Fruit fly (Drosophila melanogaster) whole organism, embryonic: ENCODE results near the gene CG1635.

Experiments used
- Awh ChIP-seq: fragments of 200-800 bp; sonication (Bioruptor generic); IDR thresholded peaks from 2 replicates; pipeline ENCODE4, ENCODE4 v1.3.6; 2022; ENCODE audit warnings: missing biosample characterization, missing genetic modification characterization
- Bdp1 ChIP-seq: fragments of 200-800 bp; sonication (Bioruptor generic); optimal IDR thresholded peaks from 3 replicates; lab custom pipeline; 2016; ENCODE audit warnings: missing biosample characterization, missing genetic modification characterization
- CG10462 ChIP-seq: fragments of 200-800 bp; sonication (Bioruptor generic); optimal IDR thresholded peaks from 2 replicates; lab custom pipeline; 2016; ENCODE audit warnings: missing biosample characterization, missing genetic modification characterization
- CG10979 ChIP-seq: fragments of 200-800 bp; sonication (Bioruptor generic); optimal IDR thresholded peaks from 2 replicates; lab custom pipeline; 2018; ENCODE audit warnings: missing biosample characterization, mild to moderate bottlenecking, missing genetic modification characterization, moderate library complexity
- CG11456 ChIP-seq: fragments of 200-800 bp; sonication (Bioruptor generic); IDR thresholded peaks from 3 replicates; pipeline ENCODE4 v1.3.6; 2022; ENCODE audit warnings: missing biosample characterization, missing genetic modification characterization
- CG11560 ChIP-seq: fragments of 200-800 bp; sonication (Bioruptor generic); IDR thresholded peaks from 3 replicates; pipeline ENCODE4 v1.3.6; 2022; ENCODE audit warnings: missing biosample characterization, missing genetic modification characterization
- CG12744 ChIP-seq: fragments of 200-800 bp; sonication (Bioruptor generic); optimal IDR thresholded peaks from 2 replicates; lab custom pipeline; 2016; ENCODE audit warnings: missing biosample characterization, missing genetic modification characterization
- CG13624 ChIP-seq: fragments of 200-800 bp; sonication (Bioruptor generic); optimal IDR thresholded peaks from 2 replicates; lab custom pipeline; 2016; ENCODE audit warnings: missing biosample characterization, missing genetic modification characterization
- CG13775 ChIP-seq: fragments of 200-800 bp; sonication (Bioruptor generic); optimal IDR thresholded peaks from 3 replicates; lab custom pipeline; 2017; ENCODE audit warnings: missing biosample characterization, mild to moderate bottlenecking, missing genetic modification characterization
- CG14050 ChIP-seq: fragments of 200-800 bp; sonication (Bioruptor generic); IDR thresholded peaks from 3 replicates; pipeline ENCODE4 v1.3.6; 2022; ENCODE audit warnings: missing biosample characterization, missing genetic modification characterization
- CG14965 ChIP-seq: fragments of 200-800 bp; sonication (Bioruptor generic); optimal IDR thresholded peaks from 2 replicates; lab custom pipeline; 2016; ENCODE audit warnings: missing biosample characterization, missing genetic modification characterization, borderline replicate concordance
- CG15073 ChIP-seq: fragments of 200-800 bp; sonication (Bioruptor generic); optimal IDR thresholded peaks from 2 replicates; lab custom pipeline; 2016; ENCODE audit warnings: missing biosample characterization, missing genetic modification characterization
- CG16813 ChIP-seq: fragments of 200-800 bp; sonication (Bioruptor generic); IDR thresholded peaks from 3 replicates; pipeline ENCODE4 v1.3.6; 2022; ENCODE audit warnings: missing biosample characterization, missing genetic modification characterization; ENCODE audit not compliant: partially characterized antibody
- CG17385 ChIP-seq: fragments of 200-800 bp; sonication (Bioruptor generic); optimal IDR thresholded peaks from 3 replicates; lab custom pipeline; 2018; ENCODE audit warnings: missing biosample characterization, mild to moderate bottlenecking, missing genetic modification characterization
- CG17912 ChIP-seq: fragments of 200-800 bp; sonication (Bioruptor generic); optimal IDR thresholded peaks from 2 replicates; lab custom pipeline; 2018; ENCODE audit warnings: missing biosample characterization, mild to moderate bottlenecking, missing genetic modification characterization
- CG18262 ChIP-seq: fragments of 200-800 bp; optimal IDR thresholded peaks from 3 replicates; lab custom pipeline; 2019; ENCODE audit warnings: missing biosample characterization, mild to moderate bottlenecking, missing genetic modification characterization, moderate library complexity
- CG2712 ChIP-seq: fragments of 200-800 bp; optimal IDR thresholded peaks from 3 replicates; lab custom pipeline; 2019; ENCODE audit warnings: missing biosample characterization, mild to moderate bottlenecking, missing genetic modification characterization, moderate library complexity
- CG30403 ChIP-seq: fragments of 200-800 bp; sonication (Bioruptor generic); optimal IDR thresholded peaks from 3 replicates; lab custom pipeline; 2016; ENCODE audit warnings: missing biosample characterization, missing genetic modification characterization
- CG3065 ChIP-seq: fragments of 200-800 bp; sonication (Bioruptor generic); optimal IDR thresholded peaks from 2 replicates; lab custom pipeline; 2016; ENCODE audit warnings: missing biosample characterization, missing genetic modification characterization
- CG8281 ChIP-seq: fragments of 200-800 bp; sonication (Bioruptor generic); optimal IDR thresholded peaks from 2 replicates; lab custom pipeline; 2018; ENCODE audit warnings: missing biosample characterization, mild to moderate bottlenecking, missing genetic modification characterization, moderate library complexity
- CG9797 ChIP-seq: fragments of 200-800 bp; sonication (Bioruptor generic); optimal IDR thresholded peaks from 3 replicates; lab custom pipeline; 2018; ENCODE audit warnings: missing biosample characterization, mild to moderate bottlenecking, missing genetic modification characterization
- Dll ChIP-seq: fragments of 200-800 bp; sonication (Bioruptor generic); IDR thresholded peaks from 4 replicates; pipeline ENCODE4 v1.3.6; 2022; ENCODE audit warnings: missing biosample characterization, missing genetic modification characterization; ENCODE audit not compliant: partially characterized antibody
- HHEX ChIP-seq: fragments of 200-800 bp; sonication (Bioruptor generic); optimal IDR thresholded peaks from 3 replicates; lab custom pipeline; 2017; ENCODE audit warnings: missing biosample characterization, mild to moderate bottlenecking, missing genetic modification characterization, missing genetic modification reagents
- Jarid2 ChIP-seq: fragments of 200-800 bp; sonication (Bioruptor generic); optimal IDR thresholded peaks from 3 replicates; lab custom pipeline; 2017; ENCODE audit warnings: mild to moderate bottlenecking, missing biosample characterization, missing genetic modification reagents, missing genetic modification characterization
- Poxn ChIP-seq: fragments of 200-800 bp; sonication (Bioruptor generic); IDR thresholded peaks from 2 replicates; pipeline ENCODE4 v1.3.6; 2022; ENCODE audit warnings: missing biosample characterization, missing genetic modification characterization
- Stat92E ChIP-seq, 3 experiments: fragments of >200 bp in 2 of 3; fragments of 200-800 bp in 1 of 3; sonication (Bioruptor generic) in 1 of 3; optimal IDR thresholded peaks; 2 replicates each; lab custom pipeline; 2017 to 2019; ENCODE audit warnings: missing biosample characterization in 3 of 3, missing genetic modification characterization in 3 of 3, mild to moderate bottlenecking in 1 of 3, moderate library complexity in 1 of 3
- YL-1 ChIP-seq: fragments of 200-800 bp; sonication (Bioruptor generic); optimal IDR thresholded peaks from 3 replicates; lab custom pipeline; 2017; ENCODE audit warnings: missing biosample characterization, mild to moderate bottlenecking, missing genetic modification characterization
- crc ChIP-seq: fragments of 200-800 bp; sonication (Bioruptor generic); optimal IDR thresholded peaks from 2 replicates; lab custom pipeline; 2016; ENCODE audit warnings: missing biosample characterization, missing genetic modification characterization
- croc ChIP-seq: fragments of 200-800 bp; sonication (Bioruptor generic); conservative IDR thresholded peaks from 3 replicates; pipeline ENCODE4 v1.3.6; 2022; ENCODE audit warnings: missing biosample characterization, missing genetic modification characterization
- danr ChIP-seq: fragments of 200-800 bp; sonication (Bioruptor generic); IDR thresholded peaks from 2 replicates; pipeline ENCODE4 v1.3.6; 2022; ENCODE audit warnings: missing biosample characterization, missing genetic modification characterization
- dati ChIP-seq: fragments of 200-800 bp; sonication (Bioruptor generic); IDR thresholded peaks from 2 replicates; pipeline ENCODE4 v1.3.6; 2022; ENCODE audit warnings: missing biosample characterization, missing genetic modification characterization
- dmrt99B ChIP-seq: fragments of 200-800 bp; sonication (Bioruptor generic); optimal IDR thresholded peaks from 2 replicates; lab custom pipeline; 2018; ENCODE audit warnings: missing biosample characterization, mild to moderate bottlenecking, missing genetic modification characterization, moderate library complexity
- fu2 ChIP-seq: fragments of 200-800 bp; sonication (Bioruptor generic); optimal IDR thresholded peaks from 2 replicates; lab custom pipeline; 2016; ENCODE audit warnings: missing biosample characterization, missing genetic modification characterization
- gce ChIP-seq: fragments of 200-800 bp; sonication (Bioruptor generic); IDR thresholded peaks from 3 replicates; pipeline ENCODE4 v1.3.6; 2022; ENCODE audit warnings: missing biosample characterization, missing genetic modification characterization
- gro ChIP-seq: fragments of 200-800 bp; sonication (Bioruptor generic); optimal IDR thresholded peaks from 2 replicates; lab custom pipeline; 2016; ENCODE audit warnings: missing biosample characterization, missing genetic modification characterization
- gsb ChIP-seq: fragments of 200-800 bp; sonication (Bioruptor generic); IDR thresholded peaks from 2 replicates; pipeline ENCODE4 v1.3.6; 2022; ENCODE audit warnings: missing biosample characterization, missing genetic modification characterization
- knrl ChIP-seq: fragments of 200-800 bp; sonication (Bioruptor generic); IDR thresholded peaks from 3 replicates; pipeline ENCODE4 v1.3.6; 2022; ENCODE audit warnings: missing biosample characterization, missing genetic modification characterization; ENCODE audit not compliant: partially characterized antibody
- maf-S ChIP-seq: fragments of 200-800 bp; sonication (Bioruptor generic); optimal IDR thresholded peaks from 2 replicates; lab custom pipeline; 2016; ENCODE audit warnings: missing biosample characterization, missing genetic modification characterization
- mirr ChIP-seq: fragments of 200-800 bp; sonication (Bioruptor generic); optimal IDR thresholded peaks from 3 replicates; lab custom pipeline; 2018; ENCODE audit warnings: missing biosample characterization, mild to moderate bottlenecking, missing genetic modification characterization
- mld ChIP-seq: fragments of 200-800 bp; sonication (Bioruptor generic); IDR thresholded peaks from 3 replicates; pipeline ENCODE4 v1.3.6; 2022; ENCODE audit warnings: missing biosample characterization, missing genetic modification characterization; ENCODE audit not compliant: partially characterized antibody
- peb ChIP-seq: fragments of 200-800 bp; sonication (Bioruptor generic); IDR thresholded peaks from 2 replicates; pipeline ENCODE4 v1.3.6; 2022; ENCODE audit warnings: missing biosample characterization, missing genetic modification characterization
- pfk ChIP-seq: fragments of 200-800 bp; sonication (Bioruptor generic); optimal IDR thresholded peaks from 2 replicates; lab custom pipeline; 2018; ENCODE audit warnings: missing biosample characterization, mild to moderate bottlenecking, missing genetic modification characterization, moderate library complexity
- pum ChIP-seq: fragments of 200-800 bp; sonication (Bioruptor generic); optimal IDR thresholded peaks from 2 replicates; lab custom pipeline; 2016; ENCODE audit warnings: missing biosample characterization, missing genetic modification characterization
- rib ChIP-seq: fragments of 200-800 bp; sonication (Bioruptor generic); IDR thresholded peaks from 2 replicates; pipeline ENCODE4 v1.3.6; 2022; ENCODE audit warnings: missing biosample characterization, missing genetic modification characterization
- sc ChIP-seq, 3 experiments: fragments of >200 bp in 2 of 3; fragments of 200-800 bp in 1 of 3; sonication (Bioruptor generic) in 1 of 3; optimal IDR thresholded peaks; 2 replicates in 2 of 3; 3 replicates in 1 of 3; lab custom pipeline; 2017; ENCODE audit warnings: mild to moderate bottlenecking in 1 of 3, missing biosample characterization in 1 of 3, missing genetic modification characterization in 1 of 3, missing genetic modification reagents in 1 of 3
- ttk ChIP-seq: fragments of 200-800 bp; sonication (Bioruptor generic); IDR thresholded peaks from 2 replicates; pipeline ENCODE4 v2.1.2; 2022; ENCODE audit warnings: missing biosample characterization, missing genetic modification characterization
- twi ChIP-seq: fragments of 200-800 bp; optimal IDR thresholded peaks from 2 replicates; lab custom pipeline; 2019; ENCODE audit warnings: missing biosample characterization, mild to moderate bottlenecking, missing genetic modification characterization, moderate library complexity
- tx ChIP-seq: fragments of 200-800 bp; sonication (Bioruptor generic); optimal IDR thresholded peaks from 2 replicates; lab custom pipeline; 2016; ENCODE audit warnings: missing biosample characterization, missing genetic modification characterization
- unpg ChIP-seq: fragments of 200-800 bp; sonication (Bioruptor generic); optimal IDR thresholded peaks from 3 replicates; lab custom pipeline; 2018; ENCODE audit warnings: missing biosample characterization, mild to moderate bottlenecking, missing genetic modification characterization, moderate library complexity
- wek ChIP-seq: fragments of 200-800 bp; sonication (Bioruptor generic); optimal IDR thresholded peaks from 3 replicates; lab custom pipeline; 2018; ENCODE audit warnings: missing biosample characterization, mild to moderate bottlenecking, missing genetic modification characterization, moderate library complexity

Gene CG1635

DNA sequence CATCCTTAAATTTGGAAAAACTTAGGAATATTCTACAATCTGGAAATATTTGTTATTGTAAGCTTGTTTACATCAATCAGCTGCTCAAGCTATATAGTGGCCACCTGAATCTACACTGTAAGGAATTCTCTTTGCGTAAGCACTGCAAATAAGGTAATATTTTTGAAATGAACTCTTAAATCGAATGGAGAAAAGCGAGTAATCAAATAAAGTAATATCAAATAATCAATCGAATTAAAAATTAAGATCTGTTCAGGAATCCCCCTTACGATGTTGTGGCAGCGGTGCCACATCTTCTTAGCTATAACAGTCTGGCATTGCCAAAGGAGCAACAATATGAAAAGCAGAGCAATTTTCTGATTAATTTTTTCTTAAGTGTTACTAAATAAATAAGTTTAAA lies 27.5 kb downstream of the CG1635 start, which contains the start of the genes Mnat9 and CG1792 (continued):
- TF ChIP-seq Dll (0 out of 4 replicates have a peak, but pooled peaks have one; percentile 37), pum (GFP tag; lab: Kevin White, UChicago) (peak; percentile 98), Stat92E (GFP tag; optimal IDR thresholded peaks at IDR 0.05; lab: Kevin White, UChicago) (peak in 1 of 3 experiments; percentile 77), CG11560 (tag; lab: Robert Waterston, UW) (peak; percentile 92), unpg (peak; percentile 98), HHEX (peak; percentile 97), danr (GFP tag; lab: Robert Waterston, UW) (peak; percentile 98), CG17385 (peak; percentile 95), maf-S (GFP tag; lab: Kevin White, UChicago) (peak; percentile 98), CG30403 (GFP tag; lab: Kevin White, UChicago) (peak; percentile 99), CG2712 (tag; lab: Kevin White, UChicago) (peak; percentile 99), CG13624 (peak; percentile 99), croc (peak; percentile 95), Bdp1 (GFP tag; lab: Kevin White, UChicago) (peak; percentile 95), CG12744 (GFP tag; lab: Kevin White, UChicago) (peak; percentile 98), mld (no peak), CG13775 (GFP tag; lab: Kevin White, UChicago) (peak; percentile 99), CG10979 (tag; lab: Kevin White, UChicago) (peak; percentile 97), crc (GFP tag; lab: Kevin White, UChicago) (peak; percentile 97), peb (GFP tag; lab: Robert Waterston, UW) (peak; percentile 98), CG3065 (GFP tag; lab: Kevin White, UChicago) (peak; percentile 97), Awh (GFP tag; lab: Robert Waterston, UW) (peak; percentile 99), Jarid2 (GFP tag; lab: Kevin White, UChicago) (peak; percentile 88), CG14050 (GFP tag; lab: Robert Waterston, UW) (peak; percentile 99), CG15073 (GFP tag; lab: Kevin White, UChicago) (peak; percentile 84), dati (GFP tag; lab: Robert Waterston, UW) (peak; percentile 99), CG11456 (GFP tag; lab: Robert Waterston, UW) (peak; percentile 100), twi (peak; percentile 94), gce (GFP tag; lab: Robert Waterston, UW) (peak; percentile 99), pfk (GFP tag; lab: Kevin White, UChicago) (peak; percentile 62), CG9797 (GFP tag; lab: Kevin White, UChicago) (peak; percentile 45), rib (GFP tag; lab: Robert Waterston, UW) (peak; percentile 99), CG14965 (GFP tag; lab: Kevin White, UChicago) (peak; percentile 86), CG18262 (tag; lab: Kevin White, UChicago) (peak; percentile 97), gsb (GFP tag; lab: Robert Waterston, UW) (peak; percentile 98), Poxn (GFP tag; lab: Robert Waterston, UW) (peak; percentile 96), wek (GFP tag; lab: Kevin White, UChicago) (peak; percentile 100), knrl (GFP tag; lab: Robert Waterston, UW) (no peak), mirr (GFP tag; lab: Kevin White, UChicago) (peak; percentile 95), dmrt99B (tag; lab: Kevin White, UChicago) (peak; percentile 98), sc (optimal IDR thresholded peaks at IDR 0.05; lab: Kevin White, UChicago) (no peak), sc (GFP tag; optimal IDR thresholded peaks at IDR 0.05; lab: Kevin White, UChicago) (peak; percentile 95), ttk (GFP tag; lab: Robert Waterston, UW) (peak; percentile 99), CG17912 (peak; percentile 95), CG8281 (tag; lab: Kevin White, UChicago) (peak; percentile 89), CG10462 (GFP tag; lab: Kevin White, UChicago) (peak; percentile 96), gro (GFP tag; lab: Kevin White, UChicago) (peak; percentile 99), tx (GFP tag; lab: Kevin White, UChicago) (peak; percentile 99), CG16813 (GFP tag; lab: Robert Waterston, UW) (peak; percentile 44; the same call in 2 of the 3 replicates), YL-1 (GFP tag; lab: Kevin White, UChicago) (peak; percentile 96), fu2 (GFP tag; lab: Kevin White, UChicago) (peak; percentile 99)
